Comparison of ENCODE assay signal across 3 worm cellular contexts in genomic region chrII:4237701-4238214, ce11.
TF ChIP-seq lines count a peak whose summit lies in the region.

TSS of gene fbxc-44 (minus strand) at chrII:4237751.
TSS of gene C16A11.2 (plus strand) at chrII:4238203.

TF ChIP-seq in whole organism, L1 larva, 84 proteins besides CTCF, POLR2A, EP300 and RAD21 (continued from another document):
- TF ChIP-seq unc-130 (tag; optimal IDR thresholded peaks at IDR 0.05; lab: Kevin White, UChicago), result peak; percentile 55
- TF ChIP-seq tbx-2 (tag; optimal IDR thresholded peaks at IDR 0.05; lab: Kevin White, UChicago), result peak; percentile 33
- no peak for TF ChIP-seq vab-15 (tag; optimal IDR thresholded peaks at IDR 0.05; lab: Kevin White, UChicago)
- peak in 1 of 2 experiments; percentile 24 for TF ChIP-seq ztf-11 (tag; optimal IDR thresholded peaks at IDR 0.05; lab: Kevin White, UChicago)
- TF ChIP-seq efl-1 (optimal IDR thresholded peaks at IDR 0.05; lab: Kevin White, UChicago), result peak; percentile 31 to 59
- peak; percentile 20 to 94 for TF ChIP-seq efl-1 (GFP tag; optimal IDR thresholded peaks at IDR 0.05 in 1 of 2; lab: Kevin White, UChicago)
- peak in 1 of 2 experiments; percentile 39 for TF ChIP-seq lin-35 (GFP tag; optimal IDR thresholded peaks at IDR 0.05; lab: Kevin White, UChicago)
- TF ChIP-seq C16A3.4 (tag; optimal IDR thresholded peaks at IDR 0.05; lab: Kevin White, UChicago), result peak; percentile 33
- TF ChIP-seq egl-13 (tag; optimal IDR thresholded peaks at IDR 0.05; lab: Kevin White, UChicago), result peak; percentile 30
- no peak for TF ChIP-seq ceh-8 (GFP tag; optimal IDR thresholded peaks at IDR 0.05; lab: Kevin White, UChicago)
- no peak for TF ChIP-seq unc-62 (GFP tag; optimal IDR thresholded peaks at IDR 0.05; lab: Kevin White, UChicago)
- TF ChIP-seq ztf-4 (tag; optimal IDR thresholded peaks at IDR 0.05; lab: Kevin White, UChicago), result no peak
- peak; percentile 31 for TF ChIP-seq skn-1 (tag; optimal IDR thresholded peaks at IDR 0.05; lab: Kevin White, UChicago)
- TF ChIP-seq ets-5 (GFP tag; IDR thresholded peaks at IDR 0.05; lab: Robert Waterston, UW), result no peak
- TF ChIP-seq dsc-1 (tag; optimal IDR thresholded peaks at IDR 0.05; lab: Kevin White, UChicago), result no peak
- peak in 2 of 3 experiments; percentile 11 to 13 for TF ChIP-seq ceh-82 (tag; optimal IDR thresholded peaks at IDR 0.05; lab: Kevin White, UChicago)
- TF ChIP-seq unc-86 (tag; optimal IDR thresholded peaks at IDR 0.05; lab: Kevin White, UChicago), result no peak
- TF ChIP-seq lsy-2 (tag; optimal IDR thresholded peaks at IDR 0.05; lab: Kevin White, UChicago), result peak; percentile 51 to 54
- no peak for TF ChIP-seq unc-30 (tag; optimal IDR thresholded peaks at IDR 0.05; lab: Kevin White, UChicago)
- TF ChIP-seq ama-1 (optimal IDR thresholded peaks at IDR 0.05; lab: Kevin White, UChicago), result no peak
- TF ChIP-seq hlh-17 (GFP tag; optimal IDR thresholded peaks at IDR 0.05; lab: Kevin White, UChicago; ENCODE audit: borderline replicate concordance), result no peak
- TF ChIP-seq mdl-1 (tag; optimal IDR thresholded peaks at IDR 0.05; lab: Kevin White, UChicago), result no peak

TF ChIP-seq in whole organism, L3 larva, 47 proteins besides CTCF, POLR2A, EP300 and RAD21 (continued from another document):
- TF ChIP-seq skn-1 (tag; optimal IDR thresholded peaks at IDR 0.05; lab: Kevin White, UChicago) (no peak), daf-12 (tag; optimal IDR thresholded peaks at IDR 0.05; lab: Kevin White, UChicago) (no peak), lin-39 (tag; optimal IDR thresholded peaks at IDR 0.05; lab: Kevin White, UChicago) (peak; percentile 14), aly-2 (tag; optimal IDR thresholded peaks at IDR 0.05; lab: Kevin White, UChicago) (no peak), unc-62 (GFP tag; optimal IDR thresholded peaks at IDR 0.05; lab: Kevin White, UChicago) (no peak), tbx-2 (tag; optimal IDR thresholded peaks at IDR 0.05; lab: Kevin White, UChicago) (no peak), lsy-12 (tag; optimal IDR thresholded peaks at IDR 0.05; lab: Kevin White, UChicago) (no peak)

TF ChIP-seq in whole organism, young adult, 124 proteins besides CTCF, POLR2A, EP300 and RAD21 (continued from another document):
- peak; percentile 56; the same call in 1 of the 2 replicates for TF ChIP-seq D2030.7 (GFP tag; IDR thresholded peaks at IDR 0.05; lab: Robert Waterston, UW)
- peak; percentile 16; the same call in 1 of the 2 replicates for TF ChIP-seq C17E4.6 (GFP tag; IDR thresholded peaks at IDR 0.05; lab: Robert Waterston, UW)
- no peak for TF ChIP-seq K11D2.4 (GFP tag; IDR thresholded peaks at IDR 0.05; lab: Robert Waterston, UW)
- TF ChIP-seq Y79H2A.3 (GFP tag; conservative IDR thresholded peaks at IDR 0.05; lab: Robert Waterston, UW), result no peak
- TF ChIP-seq F22D6.2 (tag; optimal IDR thresholded peaks at IDR 0.05; lab: Kevin White, UChicago), result no peak
- no peak for TF ChIP-seq hsf-1 (GFP tag; IDR thresholded peaks at IDR 0.05; lab: Robert Waterston, UW)
- TF ChIP-seq lag-1 (GFP tag; IDR thresholded peaks at IDR 0.05; lab: Robert Waterston, UW), result no peak
- peak; percentile 31 for TF ChIP-seq unc-130 (GFP tag; optimal IDR thresholded peaks at IDR 0.05; lab: Kevin White, UChicago)
- peak; percentile 13 for TF ChIP-seq rpc-1 (optimal IDR thresholded peaks at IDR 0.05; lab: Kevin White, UChicago)
- no peak for TF ChIP-seq rpc-1 (tag; optimal IDR thresholded peaks at IDR 0.05; lab: Kevin White, UChicago)
- TF ChIP-seq bed-1 (GFP tag; IDR thresholded peaks at IDR 0.05; lab: Robert Waterston, UW), result no peak
- TF ChIP-seq ceh-40 (GFP tag; IDR thresholded peaks at IDR 0.05; lab: Robert Waterston, UW), result no peak
- peak; percentile 96 for TF ChIP-seq lsl-1 (GFP tag; optimal IDR thresholded peaks at IDR 0.05; lab: Kevin White, UChicago)
- no peak for TF ChIP-seq hlh-26 (GFP tag; conservative IDR thresholded peaks at IDR 0.05; lab: Robert Waterston, UW)
- peak; percentile 17 for TF ChIP-seq snpc-1.3 (tag; optimal IDR thresholded peaks at IDR 0.05; lab: Kevin White, UChicago; ENCODE audit: insufficient read depth)
- TF ChIP-seq ets-4 (GFP tag; optimal IDR thresholded peaks at IDR 0.05; lab: Kevin White, UChicago), result no peak
- no peak for TF ChIP-seq hmg-20 (GFP tag; IDR thresholded peaks at IDR 0.05; lab: Robert Waterston, UW)
- peak; percentile 96 for TF ChIP-seq xnd-1 (tag; optimal IDR thresholded peaks at IDR 0.05; lab: Kevin White, UChicago)
- TF ChIP-seq unc-62 (GFP tag; optimal IDR thresholded peaks at IDR 0.05; lab: Kevin White, UChicago), result no peak
- no peak for TF ChIP-seq pha-4 (tag; optimal IDR thresholded peaks at IDR 0.05; lab: Kevin White, UChicago)
- TF ChIP-seq egl-44 (GFP tag; IDR thresholded peaks at IDR 0.05; lab: Robert Waterston, UW), result no peak
- TF ChIP-seq Y56A3A.18 (GFP tag; IDR thresholded peaks at IDR 0.05; lab: Robert Waterston, UW), result no peak
- no peak for TF ChIP-seq F37B4.10 (GFP tag; IDR thresholded peaks at IDR 0.05; lab: Robert Waterston, UW)
- no peak for TF ChIP-seq nhr-120 (GFP tag; IDR thresholded peaks at IDR 0.05; lab: Robert Waterston, UW)
- no peak for TF ChIP-seq madf-3 (GFP tag; IDR thresholded peaks at IDR 0.05; lab: Robert Waterston, UW)
- no peak for TF ChIP-seq mes-4 (tag; optimal IDR thresholded peaks at IDR 0.05; lab: Kevin White, UChicago)
- no peak for TF ChIP-seq lin-35 (GFP tag; optimal IDR thresholded peaks at IDR 0.05; lab: Kevin White, UChicago)
- TF ChIP-seq atf-7 (tag; optimal IDR thresholded peaks at IDR 0.05; lab: Kevin White, UChicago), result no peak
- TF ChIP-seq attf-5 (GFP tag; optimal IDR thresholded peaks at IDR 0.05; lab: Kevin White, UChicago), result no peak
- TF ChIP-seq chd-7 (tag; optimal IDR thresholded peaks at IDR 0.05; lab: Kevin White, UChicago), result no peak
- no peak for TF ChIP-seq egl-18 (GFP tag; IDR thresholded peaks at IDR 0.05; lab: Robert Waterston, UW)
- no peak for TF ChIP-seq nhr-27 (tag; optimal IDR thresholded peaks at IDR 0.05; lab: Kevin White, UChicago)
- peak; percentile 47 for TF ChIP-seq athp-1 (tag; optimal IDR thresholded peaks at IDR 0.05; lab: Kevin White, UChicago)
- no peak for TF ChIP-seq dpff-1 (tag; optimal IDR thresholded peaks at IDR 0.05; lab: Kevin White, UChicago)
- TF ChIP-seq mel-28 (tag; optimal IDR thresholded peaks at IDR 0.05; lab: Kevin White, UChicago; ENCODE audit: borderline replicate concordance), result no peak
- TF ChIP-seq K12H6.12 (tag; optimal IDR thresholded peaks at IDR 0.05; lab: Kevin White, UChicago), result no peak
- no peak for TF ChIP-seq lsy-27 (tag; optimal IDR thresholded peaks at IDR 0.05; lab: Kevin White, UChicago; ENCODE audit: borderline replicate concordance, insufficient read depth)
- TF ChIP-seq nhr-80 (tag; optimal IDR thresholded peaks at IDR 0.05; lab: Kevin White, UChicago), result no peak
- TF ChIP-seq tlf-1 (GFP tag; optimal IDR thresholded peaks at IDR 0.05; lab: Kevin White, UChicago), result peak; percentile 39
- no peak for TF ChIP-seq F39B2.1 (GFP tag; IDR thresholded peaks at IDR 0.05; lab: Robert Waterston, UW)
- no peak for TF ChIP-seq nfya-1 (tag; optimal IDR thresholded peaks at IDR 0.05; lab: Kevin White, UChicago; ENCODE audit: borderline replicate concordance, insufficient read depth)
- TF ChIP-seq F52B5.7 (tag; optimal IDR thresholded peaks at IDR 0.05; lab: Kevin White, UChicago), result no peak
- TF ChIP-seq ceh-79 (tag; optimal IDR thresholded peaks at IDR 0.05; lab: Kevin White, UChicago), result no peak
- TF ChIP-seq him-1 (tag; optimal IDR thresholded peaks at IDR 0.05; lab: Kevin White, UChicago), result peak; percentile 48
- TF ChIP-seq ztf-25 (GFP tag; IDR thresholded peaks at IDR 0.05; lab: Robert Waterston, UW), result no peak
- TF ChIP-seq Y53G8AR.9 (GFP tag; conservative IDR thresholded peaks at IDR 0.05; lab: Robert Waterston, UW), result no peak
- TF ChIP-seq ccch-3 (GFP tag; optimal IDR thresholded peaks at IDR 0.05; lab: Kevin White, UChicago), result no peak
- no peak for TF ChIP-seq rcor-1 (GFP tag; IDR thresholded peaks at IDR 0.05; lab: Robert Waterston, UW)
- TF ChIP-seq bed-2 (GFP tag; IDR thresholded peaks at IDR 0.05; lab: Robert Waterston, UW), result no peak
- TF ChIP-seq madf-10 (tag; optimal IDR thresholded peaks at IDR 0.05; lab: Kevin White, UChicago), result no peak
- no peak for TF ChIP-seq lin-26 (GFP tag; IDR thresholded peaks at IDR 0.05; lab: Robert Waterston, UW)
- TF ChIP-seq ztf-6 (GFP tag; IDR thresholded peaks at IDR 0.05; lab: Robert Waterston, UW), result no peak
- no peak for TF ChIP-seq repo-1 (tag; optimal IDR thresholded peaks at IDR 0.05; lab: Kevin White, UChicago)
- no peak for TF ChIP-seq sea-2 (GFP tag; IDR thresholded peaks at IDR 0.05; lab: Robert Waterston, UW)
- no peak for TF ChIP-seq die-1 (tag; optimal IDR thresholded peaks at IDR 0.05; lab: Kevin White, UChicago)
- 0 out of 2 replicates have a peak, but pooled peaks have one; percentile 40 for TF ChIP-seq pbrm-1 (GFP tag; IDR thresholded peaks at IDR 0.05; lab: Robert Waterston, UW)
- TF ChIP-seq nfyb-1 (GFP tag; IDR thresholded peaks at IDR 0.05; lab: Robert Waterston, UW), result no peak; the same call in 1 of the 2 replicates
- TF ChIP-seq hrde-1 (tag; optimal IDR thresholded peaks at IDR 0.05; lab: Kevin White, UChicago; ENCODE audit: borderline replicate concordance), result no peak
- peak; percentile 24 for TF ChIP-seq F23B12.7 (tag; optimal IDR thresholded peaks at IDR 0.05; lab: Kevin White, UChicago; ENCODE audit: insufficient read depth)
- TF ChIP-seq attf-3 (GFP tag; conservative IDR thresholded peaks at IDR 0.05; lab: Robert Waterston, UW), result no peak
- no peak for TF ChIP-seq let-526 (GFP tag; IDR thresholded peaks at IDR 0.05; lab: Robert Waterston, UW)
- TF ChIP-seq F49E8.2 (tag; optimal IDR thresholded peaks at IDR 0.05; lab: Kevin White, UChicago; ENCODE audit: insufficient read depth), result peak; percentile 22
- TF ChIP-seq zfh-2 (GFP tag; conservative IDR thresholded peaks at IDR 0.05; lab: Robert Waterston, UW), result no peak
- no peak for TF ChIP-seq cebp-2 (GFP tag; IDR thresholded peaks at IDR 0.05; lab: Robert Waterston, UW)
- TF ChIP-seq ztf-22 (GFP tag; optimal IDR thresholded peaks at IDR 0.05; lab: Kevin White, UChicago), result no peak
- TF ChIP-seq ztf-28 (GFP tag; IDR thresholded peaks at IDR 0.05; lab: Robert Waterston, UW), result no peak
- TF ChIP-seq nhr-179 (tag; optimal IDR thresholded peaks at IDR 0.05; lab: Kevin White, UChicago), result no peak
- peak in 1 of 2 experiments; percentile 6 for TF ChIP-seq rec-8 (tag; optimal IDR thresholded peaks at IDR 0.05; lab: Kevin White, UChicago)
- no peak for TF ChIP-seq sptf-2 (GFP tag; optimal IDR thresholded peaks at IDR 0.05; lab: Kevin White, UChicago)
- TF ChIP-seq B0336.3 (GFP tag; IDR thresholded peaks at IDR 0.05; lab: Robert Waterston, UW), result peak; percentile 49; the same call in 1 of the 2 replicates
- TF ChIP-seq B0019.2 (GFP tag; conservative IDR thresholded peaks at IDR 0.05; lab: Robert Waterston, UW), result no peak
- TF ChIP-seq madf-8 (GFP tag; conservative IDR thresholded peaks at IDR 0.05; lab: Robert Waterston, UW), result peak; percentile 83
- no peak for TF ChIP-seq snpc-1.1 (tag; optimal IDR thresholded peaks at IDR 0.05; lab: Kevin White, UChicago; ENCODE audit: insufficient read depth)
- peak; percentile 26 for TF ChIP-seq tbp1 (GFP tag; optimal IDR thresholded peaks at IDR 0.05; lab: Kevin White, UChicago)
- no peak for TF ChIP-seq ztf-18 (tag; optimal IDR thresholded peaks at IDR 0.05; lab: Kevin White, UChicago)
- peak; percentile 24; the same call in 1 of the 2 replicates for TF ChIP-seq ceh-100 (GFP tag; IDR thresholded peaks at IDR 0.05; lab: Robert Waterston, UW)
- TF ChIP-seq B0261.1 (tag; optimal IDR thresholded peaks at IDR 0.05; lab: Kevin White, UChicago), result no peak
- TF ChIP-seq gei-17 (GFP tag; optimal IDR thresholded peaks at IDR 0.05; lab: Kevin White, UChicago), result no peak
- TF ChIP-seq zim-3 (tag; optimal IDR thresholded peaks at IDR 0.05; lab: Kevin White, UChicago), result no peak
- TF ChIP-seq mcd-1 (GFP tag; IDR thresholded peaks at IDR 0.05; lab: Robert Waterston, UW), result peak; percentile 52; the same call in 1 of the 2 replicates
- TF ChIP-seq Y53F4B.3 (GFP tag; IDR thresholded peaks at IDR 0.05; lab: Robert Waterston, UW), result no peak
- TF ChIP-seq F10E7.11 (tag; optimal IDR thresholded peaks at IDR 0.05; lab: Kevin White, UChicago), result no peak
- no peak for TF ChIP-seq nfya-2 (GFP tag; IDR thresholded peaks at IDR 0.05; lab: Robert Waterston, UW)
- TF ChIP-seq ekl-4 (GFP tag; IDR thresholded peaks at IDR 0.05; lab: Robert Waterston, UW), result no peak; the same call in 1 of the 2 replicates
- TF ChIP-seq hlh-12 (tag; optimal IDR thresholded peaks at IDR 0.05; lab: Kevin White, UChicago), result no peak
- TF ChIP-seq B0035.1 (tag; optimal IDR thresholded peaks at IDR 0.05; lab: Kevin White, UChicago), result no peak
- no peak for TF ChIP-seq aptf-2 (GFP tag; conservative IDR thresholded peaks at IDR 0.05; lab: Robert Waterston, UW)
- no peak for TF ChIP-seq akir-1 (GFP tag; optimal IDR thresholded peaks at IDR 0.05; lab: Kevin White, UChicago)
- no peak for TF ChIP-seq Y95B8A.8 (GFP tag; IDR thresholded peaks at IDR 0.05; lab: Robert Waterston, UW)
- no peak for TF ChIP-seq ceh-27 (GFP tag; optimal IDR thresholded peaks at IDR 0.05; lab: Kevin White, UChicago)
- TF ChIP-seq dox-1 (GFP tag; IDR thresholded peaks at IDR 0.05; lab: Robert Waterston, UW), result no peak
- no peak; the same call in 1 of the 2 replicates for TF ChIP-seq hmg-1.2 (GFP tag; IDR thresholded peaks at IDR 0.05; lab: Robert Waterston, UW)
- no peak for TF ChIP-seq ztf-3 (GFP tag; optimal IDR thresholded peaks at IDR 0.05; lab: Kevin White, UChicago)
